Worm (Caenorhabditis elegans) whole organism, L3 larva: ENCODE results near the gene str-124.

Experiments used
- R02D3.7 ChIP-seq: fragments of 150-350 bp; optimal IDR thresholded peaks from 2 replicates; lab custom pipeline; 2014; ENCODE audit warnings: missing biosample characterization, missing genetic modification characterization
- ZK546.5 ChIP-seq: sonication (generic microtip); optimal IDR thresholded peaks from 2 replicates; lab custom pipeline; 2017; ENCODE audit warnings: missing biosample characterization, missing genetic modification characterization
- aly-2 ChIP-seq: fragments of 150-350 bp; optimal IDR thresholded peaks from 2 replicates; lab custom pipeline; 2014; ENCODE audit warnings: missing biosample characterization, missing genetic modification characterization
- ama-1 ChIP-seq: fragments of 150-350 bp; optimal IDR thresholded peaks from 2 replicates; lab custom pipeline; 2018
- ceh-82 ChIP-seq: fragments of 150-350 bp; optimal IDR thresholded peaks from 2 replicates; lab custom pipeline; 2014; ENCODE audit warnings: missing biosample characterization, missing genetic modification characterization
- egl-27 ChIP-seq: sonication (generic microtip); optimal IDR thresholded peaks from 4 replicates; lab custom pipeline; 2017; ENCODE audit warnings: missing biosample characterization, missing genetic modification reagents, missing genetic modification characterization
- elt-2 ChIP-seq: sonication (generic microtip); optimal IDR thresholded peaks from 2 replicates; lab custom pipeline; 2016; ENCODE audit warnings: missing genetic modification reagents, mild to moderate bottlenecking, missing genetic modification characterization, missing compliant biosample characterization
- elt-3 ChIP-seq, 3 experiments: fragments of 150-350 bp in 1 of 3; sonication (generic microtip) in 2 of 3; optimal IDR thresholded peaks; 2 replicates in 2 of 3; 4 replicates in 1 of 3; lab custom pipeline; 2014 to 2017; ENCODE audit warnings: missing biosample characterization in 3 of 3, missing genetic modification characterization in 3 of 3
- fkh-2 ChIP-seq: fragments of 150-350 bp; optimal IDR thresholded peaks from 2 replicates; lab custom pipeline; 2014; ENCODE audit warnings: missing biosample characterization, missing genetic modification reagents, missing genetic modification characterization
- fos-1 ChIP-seq: fragments of 150-350 bp; optimal IDR thresholded peaks from 2 replicates; lab custom pipeline; 2014; ENCODE audit warnings: missing biosample characterization, missing genetic modification characterization
- nhr-11 ChIP-seq: fragments of 150-350 bp; optimal IDR thresholded peaks from 2 replicates; lab custom pipeline; 2014; ENCODE audit warnings: missing biosample characterization, missing genetic modification characterization
- nhr-237 ChIP-seq: fragments of 150-350 bp; optimal IDR thresholded peaks from 2 replicates; lab custom pipeline; 2014; ENCODE audit warnings: missing biosample characterization, missing genetic modification characterization
- nhr-28 ChIP-seq: fragments of 150-350 bp; optimal IDR thresholded peaks from 2 replicates; lab custom pipeline; 2014; ENCODE audit warnings: missing biosample characterization, missing genetic modification characterization
- ztf-11 ChIP-seq: fragments of 150-350 bp; optimal IDR thresholded peaks from 2 replicates; lab custom pipeline; 2014; ENCODE audit warnings: missing biosample characterization, missing genetic modification characterization

- TF ChIP-seq nhr-11 (tag; lab: Kevin White, UChicago) (no peak), ztf-11 (tag; lab: Kevin White, UChicago) (no peak), fos-1 (tag; lab: Kevin White, UChicago) (no peak), egl-27 (no peak), nhr-237 (tag; lab: Kevin White, UChicago) (no peak), nhr-28 (tag; lab: Kevin White, UChicago) (no peak), elt-3 (tag; optimal IDR thresholded peaks at IDR 0.05; lab: Kevin White, UChicago) (no peak), ZK546.5 (tag; lab: Kevin White, UChicago) (no peak), fkh-2 (no peak), ceh-82 (tag; lab: Kevin White, UChicago) (no peak), aly-2 (no peak), elt-2 (tag; lab: Kevin White, UChicago) (no peak), R02D3.7 (no peak), ama-1 (lab: Kevin White, UChicago) (no peak)
Measured at ce11 chrX:12792554-12792953, 4.8 kb downstream of the str-124 start, which contains the start of gene abf-5.
